Fruit fly (Drosophila melanogaster) whole organism, embryonic: ENCODE results near the gene PhKgamma.
A peak's percentile ranks its signal among the peaks of the same experiment; 100 is the strongest.

Experiments used
- CG11093 ChIP-seq: fragments of 200-800 bp; sonication (Bioruptor generic); IDR thresholded peaks from 3 replicates; pipeline ENCODE4 v1.3.6; 2022; ENCODE audit warnings: missing biosample characterization, missing genetic modification characterization
- CG5953 ChIP-seq: fragments of 200-800 bp; sonication (Bioruptor generic); IDR thresholded peaks from 2 replicates; pipeline ENCODE4 v1.3.6; 2022; ENCODE audit warnings: missing biosample characterization, missing genetic modification characterization
- CG6175 ChIP-seq: fragments of 200-800 bp; sonication (Bioruptor generic); IDR thresholded peaks from 3 replicates; pipeline ENCODE4 v1.3.6; 2022; ENCODE audit warnings: missing biosample characterization, missing genetic modification characterization
- CG6683 ChIP-seq: fragments of 200-800 bp; sonication (Bioruptor generic); optimal IDR thresholded peaks from 2 replicates; lab custom pipeline; 2017; ENCODE audit warnings: missing biosample characterization, mild to moderate bottlenecking, missing genetic modification characterization, missing genetic modification reagents
- CG6689 ChIP-seq: fragments of 200-800 bp; sonication (Bioruptor generic); IDR thresholded peaks from 2 replicates; pipeline ENCODE4 v1.3.6; 2022; ENCODE audit warnings: missing biosample characterization, missing genetic modification characterization
- CG7839 ChIP-seq: fragments of 200-800 bp; sonication (Bioruptor generic); optimal IDR thresholded peaks from 3 replicates; lab custom pipeline; 2018; ENCODE audit warnings: missing biosample characterization, mild to moderate bottlenecking, missing genetic modification characterization, moderate library complexity
- Sin3A ChIP-seq: fragments of >200 bp; optimal IDR thresholded peaks from 2 replicates; lab custom pipeline; 2018
- Stat92E ChIP-seq, 3 experiments: fragments of >200 bp in 2 of 3; fragments of 200-800 bp in 1 of 3; sonication (Bioruptor generic) in 1 of 3; optimal IDR thresholded peaks; 2 replicates each; lab custom pipeline; 2017 to 2019; ENCODE audit warnings: missing biosample characterization in 3 of 3, missing genetic modification characterization in 3 of 3, mild to moderate bottlenecking in 1 of 3, moderate library complexity in 1 of 3
- gsb-n ChIP-seq: fragments of 200-800 bp; sonication (Bioruptor generic); optimal IDR thresholded peaks from 3 replicates; lab custom pipeline; 2018; ENCODE audit warnings: missing biosample characterization, mild to moderate bottlenecking, missing genetic modification characterization
- her ChIP-seq: fragments of 200-800 bp; sonication (Bioruptor generic); optimal IDR thresholded peaks from 2 replicates; lab custom pipeline; 2016; ENCODE audit warnings: missing biosample characterization, missing genetic modification characterization

- no peak for TF ChIP-seq Sin3A (lab: Kevin White, UChicago)
- TF ChIP-seq her, result no peak
- TF ChIP-seq CG6683 (GFP tag; lab: Kevin White, UChicago), result no peak
- no peak for TF ChIP-seq Stat92E (GFP tag; optimal IDR thresholded peaks at IDR 0.05; lab: Kevin White, UChicago)
- no peak for TF ChIP-seq CG6175 (GFP tag; lab: Robert Waterston, UW)
- peak; percentile 39 for TF ChIP-seq CG7839
- no peak for TF ChIP-seq CG5953 (GFP tag; lab: Robert Waterston, UW)
- peak; percentile 17 for TF ChIP-seq gsb-n (tag; lab: Kevin White, UChicago)
- TF ChIP-seq CG11093 (GFP tag; lab: Robert Waterston, UW), result no peak
- TF ChIP-seq CG6689 (GFP tag; lab: Robert Waterston, UW), result no peak
These were observed 36.6 kb upstream of the PhKgamma start for dm6 chrX:11658181-11658842.
